Worm (Caenorhabditis elegans) whole organism, young adult: ENCODE results near the gene irld-15.
A peak's percentile ranks its signal among the peaks of the same experiment; 100 is the strongest.

Experiments used
- B0261.1 ChIP-seq: sonication (generic microtip); optimal IDR thresholded peaks from 2 replicates; lab custom pipeline; 2016; ENCODE audit warnings: mild to moderate bottlenecking, missing genetic modification characterization, moderate library complexity, missing compliant biosample characterization
- F10E7.11 ChIP-seq: sonication (generic microtip); optimal IDR thresholded peaks from 2 replicates; lab custom pipeline; 2017; ENCODE audit warnings: mild to moderate bottlenecking, missing genetic modification characterization, moderate library complexity, missing compliant biosample characterization
- F55B11.4 ChIP-seq: sonication (generic microtip); optimal IDR thresholded peaks from 2 replicates; lab custom pipeline; 2016; ENCODE audit warnings: missing compliant biosample characterization, missing genetic modification characterization, borderline replicate concordance; ENCODE audit not compliant: insufficient read depth
- Y53F4B.3 ChIP-seq: fragments of 200-800 bp; sonication (Bioruptor generic); IDR thresholded peaks from 2 replicates; pipeline ENCODE4 v1.3.6; 2022; ENCODE audit warnings: missing genetic modification reagents, missing genetic modification characterization, missing compliant biosample characterization
- Y53G8AR.9 ChIP-seq: fragments of 200-800 bp; sonication (Bioruptor generic); conservative IDR thresholded peaks from 2 replicates; pipeline ENCODE4 v1.3.6; 2022; ENCODE audit warnings: missing genetic modification reagents, missing genetic modification characterization, missing compliant biosample characterization
- Y67H2A.10 ChIP-seq: fragments of 200-800 bp; sonication (Bioruptor generic); conservative IDR thresholded peaks from 2 replicates; pipeline ENCODE4 v1.3.6; 2022; ENCODE audit warnings: missing genetic modification reagents, missing genetic modification characterization, missing compliant biosample characterization
- Y79H2A.3 ChIP-seq: fragments of 200-800 bp; sonication (Bioruptor generic); conservative IDR thresholded peaks from 2 replicates; pipeline ENCODE4 v1.3.6; 2022; ENCODE audit warnings: missing genetic modification reagents, missing genetic modification characterization, missing compliant biosample characterization
- akir-1 ChIP-seq: fragments of 200-800 bp; sonication (Bioruptor generic); optimal IDR thresholded peaks from 2 replicates; lab custom pipeline; 2018; ENCODE audit warnings: mild to moderate bottlenecking, missing genetic modification characterization, moderate library complexity, missing compliant biosample characterization
- aptf-3 ChIP-seq: fragments of 200-800 bp; sonication (Bioruptor generic); IDR thresholded peaks from 2 replicates; pipeline ENCODE4 v1.3.6; 2022; ENCODE audit warnings: missing genetic modification characterization, missing compliant biosample characterization
- attf-3 ChIP-seq: fragments of 200-800 bp; sonication (Bioruptor generic); conservative IDR thresholded peaks from 2 replicates; pipeline ENCODE4 v1.3.6; 2022; ENCODE audit warnings: missing genetic modification reagents, missing genetic modification characterization, missing compliant biosample characterization
- cebp-2 ChIP-seq: fragments of 200-800 bp; sonication (Bioruptor generic); IDR thresholded peaks from 2 replicates; pipeline ENCODE4 v1.3.6; 2022; ENCODE audit warnings: missing genetic modification characterization, missing compliant biosample characterization
- ceh-40 ChIP-seq: fragments of 200-800 bp; sonication (Bioruptor generic); IDR thresholded peaks from 2 replicates; pipeline ENCODE4 v1.3.6; 2022; ENCODE audit warnings: missing genetic modification characterization, missing compliant biosample characterization
- ceh-91 ChIP-seq: fragments of 200-800 bp; sonication (Bioruptor generic); IDR thresholded peaks from 2 replicates; pipeline ENCODE4 v1.3.6; 2022; ENCODE audit warnings: missing genetic modification reagents, missing genetic modification characterization, missing compliant biosample characterization
- chd-7 ChIP-seq: sonication (generic microtip); optimal IDR thresholded peaks from 2 replicates; lab custom pipeline; 2016; ENCODE audit warnings: mild to moderate bottlenecking, missing genetic modification characterization, moderate library complexity, missing compliant biosample characterization
- dpl-1 ChIP-seq: fragments of 150-350 bp; optimal IDR thresholded peaks from 2 replicates; lab custom pipeline; 2014; ENCODE audit warnings: missing biosample characterization, missing genetic modification reagents, missing genetic modification characterization
- efl-1 ChIP-seq: fragments of 150-350 bp; optimal IDR thresholded peaks from 2 replicates; lab custom pipeline; 2014; ENCODE audit warnings: missing biosample characterization, missing genetic modification reagents, missing genetic modification characterization
- egl-44 ChIP-seq: fragments of 200-800 bp; sonication (Bioruptor generic); IDR thresholded peaks from 2 replicates; pipeline ENCODE4 v1.3.6; 2022; ENCODE audit warnings: missing genetic modification reagents, missing genetic modification characterization, missing compliant biosample characterization
- egrh-3 ChIP-seq: fragments of 200-800 bp; sonication (Bioruptor generic); IDR thresholded peaks from 2 replicates; pipeline ENCODE4 v1.3.6; 2022; ENCODE audit warnings: missing genetic modification reagents, missing genetic modification characterization, missing compliant biosample characterization
- ekl-4 ChIP-seq: fragments of 200-800 bp; sonication (Bioruptor generic); IDR thresholded peaks from 2 replicates; pipeline ENCODE4 v1.3.6; 2022; ENCODE audit warnings: missing genetic modification reagents, missing genetic modification characterization, missing compliant biosample characterization
- fkh-3 ChIP-seq: sonication (generic microtip); optimal IDR thresholded peaks from 2 replicates; lab custom pipeline; 2016; ENCODE audit warnings: mild to moderate bottlenecking, missing genetic modification characterization, missing compliant biosample characterization
- gei-17 ChIP-seq: fragments of 200-800 bp; sonication (Bioruptor generic); optimal IDR thresholded peaks from 2 replicates; lab custom pipeline; 2018; ENCODE audit warnings: mild to moderate bottlenecking, missing genetic modification characterization, missing compliant biosample characterization
- hlh-12 ChIP-seq: sonication (generic microtip); optimal IDR thresholded peaks from 2 replicates; lab custom pipeline; 2016; ENCODE audit warnings: missing genetic modification characterization, missing compliant biosample characterization
- lag-1 ChIP-seq: fragments of 200-800 bp; sonication (Bioruptor generic); IDR thresholded peaks from 2 replicates; pipeline ENCODE4 v1.3.6; 2022; ENCODE audit warnings: missing genetic modification reagents, missing genetic modification characterization, missing compliant biosample characterization
- let-607 ChIP-seq, 2 experiments: fragments of 200-800 bp in 1 of 2; sonication (Bioruptor generic) in 1 of 2; sonication (generic microtip) in 1 of 2; optimal IDR thresholded peaks; 2 replicates each; lab custom pipeline; 2016 to 2018; ENCODE audit warnings: mild to moderate bottlenecking in 2 of 2, missing compliant biosample characterization in 2 of 2, missing genetic modification characterization in 2 of 2, moderate library complexity in 2 of 2, missing genotype in 1 of 2
- lin-26 ChIP-seq: fragments of 200-800 bp; sonication (Bioruptor generic); IDR thresholded peaks from 2 replicates; pipeline ENCODE4 v1.3.6; 2022; ENCODE audit warnings: missing genetic modification reagents, missing genetic modification characterization, missing compliant biosample characterization
- lin-40 ChIP-seq: sonication (generic microtip); optimal IDR thresholded peaks from 2 replicates; lab custom pipeline; 2016; ENCODE audit warnings: missing genetic modification characterization, mild to moderate bottlenecking, missing compliant biosample characterization, missing genotype, missing genetic modification reagents
- lin-54 ChIP-seq: fragments of 200-800 bp; sonication (Bioruptor generic); optimal IDR thresholded peaks from 2 replicates; lab custom pipeline; 2018; ENCODE audit warnings: mild to moderate bottlenecking, missing genetic modification characterization, missing compliant biosample characterization
- lsl-1 ChIP-seq: fragments of 200-800 bp; sonication (Bioruptor generic); optimal IDR thresholded peaks from 2 replicates; lab custom pipeline; 2018; ENCODE audit warnings: mild to moderate bottlenecking, missing genetic modification characterization, moderate library complexity, missing compliant biosample characterization
- lsy-27 ChIP-seq: sonication (generic microtip); optimal IDR thresholded peaks from 2 replicates; lab custom pipeline; 2017; ENCODE audit warnings: missing genetic modification characterization, mild to moderate bottlenecking, missing compliant biosample characterization, antibody characterized with exemption, missing genotype, borderline replicate concordance; ENCODE audit not compliant: insufficient read depth
- madf-10 ChIP-seq: sonication (generic microtip); optimal IDR thresholded peaks from 2 replicates; lab custom pipeline; 2016; ENCODE audit warnings: mild to moderate bottlenecking, missing genetic modification characterization, missing compliant biosample characterization
- madf-3 ChIP-seq: fragments of 200-800 bp; sonication (Bioruptor generic); IDR thresholded peaks from 2 replicates; pipeline ENCODE4 v1.3.6; 2022; ENCODE audit warnings: missing genetic modification reagents, missing genetic modification characterization, missing compliant biosample characterization
- madf-6 ChIP-seq: fragments of 200-800 bp; sonication (Bioruptor generic); IDR thresholded peaks from 2 replicates; pipeline ENCODE4 v1.3.6; 2022; ENCODE audit warnings: missing genetic modification reagents, missing genetic modification characterization, missing compliant biosample characterization
- mel-28 ChIP-seq: sonication (generic microtip); optimal IDR thresholded peaks from 2 replicates; lab custom pipeline; 2016; ENCODE audit warnings: borderline replicate concordance, mild to moderate bottlenecking, missing genetic modification characterization, missing compliant biosample characterization
- nfya-2 ChIP-seq: fragments of 200-800 bp; sonication (Bioruptor generic); IDR thresholded peaks from 2 replicates; pipeline ENCODE4 v1.3.6; 2022; ENCODE audit warnings: missing genetic modification reagents, missing genetic modification characterization, missing compliant biosample characterization
- nfyb-1 ChIP-seq: fragments of 200-800 bp; sonication (Bioruptor generic); IDR thresholded peaks from 2 replicates; pipeline ENCODE4 v1.3.6; 2022; ENCODE audit warnings: missing genetic modification reagents, missing genetic modification characterization, missing compliant biosample characterization
- nhr-179 ChIP-seq: sonication (generic microtip); optimal IDR thresholded peaks from 2 replicates; lab custom pipeline; 2016; ENCODE audit warnings: mild to moderate bottlenecking, missing genetic modification characterization, missing compliant biosample characterization
- pha-4 ChIP-seq: fragments of 150-350 bp; sonication (generic microtip); optimal IDR thresholded peaks from 2 replicates; lab custom pipeline; 2014; ENCODE audit warnings: missing biosample characterization, missing genetic modification reagents, missing genetic modification characterization
- rcor-1 ChIP-seq: fragments of 200-800 bp; sonication (Bioruptor generic); IDR thresholded peaks from 2 replicates; pipeline ENCODE4 v1.3.6; 2022; ENCODE audit warnings: missing genetic modification reagents, missing genetic modification characterization, missing compliant biosample characterization
- rec-8 ChIP-seq, 2 experiments: sonication (generic microtip); optimal IDR thresholded peaks; 2 replicates each; lab custom pipeline; 2016; ENCODE audit warnings: mild to moderate bottlenecking in 2 of 2, missing genetic modification characterization in 2 of 2, missing genetic modification reagents in 2 of 2, missing genotype in 2 of 2, missing biosample characterization in 1 of 2, missing compliant biosample characterization in 1 of 2, moderate library complexity in 1 of 2
- rpc-1 ChIP-seq, 2 experiments: fragments of 150-350 bp in 1 of 2; sonication (generic microtip) in 1 of 2; optimal IDR thresholded peaks; 2 replicates each; lab custom pipeline; 2014 to 2018; ENCODE audit warnings: missing biosample characterization in 1 of 2, missing genetic modification characterization in 1 of 2, missing genetic modification reagents in 1 of 2, missing genotype in 1 of 2
- sdz-38 ChIP-seq: sonication (generic microtip); optimal IDR thresholded peaks from 2 replicates; lab custom pipeline; 2016; ENCODE audit warnings: missing genotype, missing genetic modification characterization, missing compliant biosample characterization
- sea-2 ChIP-seq: fragments of 200-800 bp; sonication (Bioruptor generic); IDR thresholded peaks from 2 replicates; pipeline ENCODE4 v1.3.6; 2022; ENCODE audit warnings: missing genetic modification characterization, missing compliant biosample characterization
- snpc-1.3 ChIP-seq: sonication (generic microtip); optimal IDR thresholded peaks from 2 replicates; lab custom pipeline; 2017; ENCODE audit warnings: missing genetic modification characterization, mild to moderate bottlenecking, missing compliant biosample characterization, antibody characterized with exemption, moderate library complexity, missing genotype, missing genetic modification reagents; ENCODE audit not compliant: insufficient read depth
- somi-1 ChIP-seq: fragments of 200-800 bp; sonication (Bioruptor generic); optimal IDR thresholded peaks from 2 replicates; lab custom pipeline; 2018; ENCODE audit warnings: mild to moderate bottlenecking, missing genetic modification characterization, missing compliant biosample characterization
- tlf-1 ChIP-seq: fragments of 200-800 bp; sonication (Bioruptor generic); optimal IDR thresholded peaks from 2 replicates; lab custom pipeline; 2018; ENCODE audit warnings: mild to moderate bottlenecking, missing genetic modification characterization, missing compliant biosample characterization
- unc-130 ChIP-seq: sonication (generic microtip); optimal IDR thresholded peaks from 2 replicates; lab custom pipeline; 2016; ENCODE audit warnings: missing genetic modification reagents, missing genetic modification characterization, missing compliant biosample characterization
- xnd-1 ChIP-seq: sonication (generic microtip); optimal IDR thresholded peaks from 2 replicates; lab custom pipeline; 2016; ENCODE audit warnings: missing genotype, missing genetic modification reagents, missing genetic modification characterization, missing compliant biosample characterization
- ztf-18 ChIP-seq: sonication (generic microtip); optimal IDR thresholded peaks from 2 replicates; lab custom pipeline; 2016; ENCODE audit warnings: missing genotype, mild to moderate bottlenecking, missing genetic modification characterization, missing compliant biosample characterization
- ztf-3 ChIP-seq: fragments of 200-800 bp; sonication (Bioruptor generic); optimal IDR thresholded peaks from 2 replicates; lab custom pipeline; 2018; ENCODE audit warnings: mild to moderate bottlenecking, missing genetic modification characterization, missing compliant biosample characterization

Gene irld-15

DNA sequence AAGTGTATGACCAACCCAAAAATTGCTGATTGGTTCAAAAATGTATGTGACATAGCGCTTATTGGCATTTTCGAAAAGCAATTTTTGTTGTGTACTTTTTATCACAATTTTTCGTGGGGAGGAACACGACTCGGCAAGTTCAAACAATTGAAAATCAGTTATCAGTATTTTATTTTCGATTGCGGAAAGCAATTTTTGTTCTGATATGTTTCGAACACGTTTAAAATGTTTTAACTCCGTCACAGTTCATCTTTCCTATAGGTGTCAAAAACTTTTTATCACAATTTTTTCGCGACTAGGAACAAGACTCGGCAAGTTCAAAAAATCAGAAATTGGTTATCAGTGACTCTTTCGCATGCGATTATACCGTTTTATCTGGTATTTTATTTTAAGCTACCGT, 4.6 kb upstream of the irld-15 start:
- TF ChIP-seq lin-26, result no peak
- no peak for TF ChIP-seq efl-1 (GFP tag; lab: Kevin White, UChicago)
- peak; percentile 72 for TF ChIP-seq nfyb-1 (GFP tag; lab: Robert Waterston, UW)
- TF ChIP-seq Y53G8AR.9 (GFP tag; lab: Robert Waterston, UW), result no peak
- no peak for TF ChIP-seq xnd-1 (tag; lab: Kevin White, UChicago)
- TF ChIP-seq chd-7 (tag; lab: Kevin White, UChicago), result no peak
- peak; percentile 41 for TF ChIP-seq madf-10 (tag; lab: Kevin White, UChicago)
- no peak for TF ChIP-seq somi-1 (GFP tag; lab: Kevin White, UChicago)
- TF ChIP-seq Y67H2A.10 (GFP tag; lab: Robert Waterston, UW), result no peak
- no peak for TF ChIP-seq lag-1
- TF ChIP-seq pha-4, result no peak
- TF ChIP-seq lsy-27, result no peak
- peak; percentile 31 for TF ChIP-seq tlf-1 (GFP tag; lab: Kevin White, UChicago)
- no peak for TF ChIP-seq gei-17 (GFP tag; lab: Kevin White, UChicago)
- TF ChIP-seq F10E7.11 (tag; lab: Kevin White, UChicago), result no peak
- no peak for TF ChIP-seq ztf-18
- no peak for TF ChIP-seq mel-28
- no peak for TF ChIP-seq lin-40 (tag; lab: Kevin White, UChicago)
- TF ChIP-seq sea-2 (GFP tag; lab: Robert Waterston, UW), result no peak
- no peak for TF ChIP-seq F55B11.4 (tag; lab: Kevin White, UChicago)
- TF ChIP-seq egrh-3 (GFP tag; lab: Robert Waterston, UW), result no peak
- TF ChIP-seq cebp-2 (GFP tag; lab: Robert Waterston, UW), result no peak
- TF ChIP-seq lsl-1 (GFP tag; lab: Kevin White, UChicago), result no peak
- TF ChIP-seq Y79H2A.3, result no peak
- no peak for TF ChIP-seq ekl-4
- no peak for TF ChIP-seq B0261.1 (tag; lab: Kevin White, UChicago)
- peak; percentile 70 to 82 for TF ChIP-seq let-607 (tag; optimal IDR thresholded peaks at IDR 0.05; lab: Kevin White, UChicago)
- TF ChIP-seq lin-54 (GFP tag; lab: Kevin White, UChicago), result no peak
- TF ChIP-seq fkh-3 (tag; lab: Kevin White, UChicago), result no peak
- TF ChIP-seq aptf-3, result no peak
- TF ChIP-seq rec-8 (tag; optimal IDR thresholded peaks at IDR 0.05; lab: Kevin White, UChicago), result no peak
- TF ChIP-seq snpc-1.3 (tag; lab: Kevin White, UChicago), result no peak
- TF ChIP-seq unc-130 (GFP tag; lab: Kevin White, UChicago), result no peak
- no peak for TF ChIP-seq Y53F4B.3 (GFP tag; lab: Robert Waterston, UW)
- no peak for TF ChIP-seq rcor-1 (GFP tag; lab: Robert Waterston, UW)
- TF ChIP-seq dpl-1 (GFP tag; lab: Kevin White, UChicago), result no peak
- no peak for TF ChIP-seq akir-1
- TF ChIP-seq sdz-38 (tag; lab: Kevin White, UChicago), result no peak
- TF ChIP-seq madf-3, result no peak
- TF ChIP-seq hlh-12 (tag; lab: Kevin White, UChicago), result no peak
- no peak for TF ChIP-seq ceh-40 (GFP tag; lab: Robert Waterston, UW)
- TF ChIP-seq egl-44 (GFP tag; lab: Robert Waterston, UW), result 0 out of 2 replicates have a peak, but pooled peaks have one; percentile 36
- no peak for TF ChIP-seq rpc-1 (optimal IDR thresholded peaks at IDR 0.05; lab: Kevin White, UChicago)
- TF ChIP-seq rpc-1 (tag; optimal IDR thresholded peaks at IDR 0.05; lab: Kevin White, UChicago), result no peak
- no peak for TF ChIP-seq ceh-91 (GFP tag; lab: Robert Waterston, UW)
- TF ChIP-seq nfya-2 (GFP tag; lab: Robert Waterston, UW), result no peak
- no peak for TF ChIP-seq nhr-179 (tag; lab: Kevin White, UChicago)
- no peak for TF ChIP-seq attf-3
- no peak for TF ChIP-seq madf-6 (GFP tag; lab: Robert Waterston, UW)
- TF ChIP-seq ztf-3 (GFP tag; lab: Kevin White, UChicago), result no peak
